Worm (Caenorhabditis elegans) whole organism, mixed stage, embryonic: ENCODE data around the gene atad-3.
A peak's percentile ranks its signal among the peaks of the same experiment; 100 is the strongest.

ENCODE experiments used
- bed-3 ChIP-seq: fragments of 200-800 bp; sonication (Bioruptor generic); optimal IDR thresholded peaks from 3 replicates; lab custom pipeline; 2018; ENCODE audit warnings: mild to moderate bottlenecking, missing genetic modification characterization, moderate library complexity, missing compliant biosample characterization
- blmp-1 ChIP-seq: fragments of 150-350 bp; optimal IDR thresholded peaks from 2 replicates; lab custom pipeline; 2014; ENCODE audit warnings: missing biosample characterization, missing genetic modification characterization
- ceh-39 ChIP-seq: fragments of 150-350 bp; optimal IDR thresholded peaks from 2 replicates; lab custom pipeline; 2014; ENCODE audit warnings: missing biosample characterization, missing genetic modification characterization
- ceh-43 ChIP-seq: fragments of 200-800 bp; sonication (Bioruptor generic); optimal IDR thresholded peaks from 2 replicates; lab custom pipeline; 2018; ENCODE audit warnings: mild to moderate bottlenecking, missing genetic modification characterization, moderate library complexity, missing compliant biosample characterization
- ceh-83 ChIP-seq: fragments of 200-800 bp; sonication (Bioruptor generic); optimal IDR thresholded peaks from 2 replicates; lab custom pipeline; 2018; ENCODE audit warnings: mild to moderate bottlenecking, missing genetic modification characterization, missing compliant biosample characterization
- ces-1 ChIP-seq: fragments of 150-350 bp; optimal IDR thresholded peaks from 2 replicates; lab custom pipeline; 2014; ENCODE audit warnings: missing biosample characterization, missing genetic modification reagents, missing genetic modification characterization
- cnd-1 ChIP-seq: fragments of 200-800 bp; sonication (Bioruptor generic); optimal IDR thresholded peaks from 2 replicates; lab custom pipeline; 2018; ENCODE audit warnings: mild to moderate bottlenecking, missing genetic modification characterization, missing compliant biosample characterization
- drap-1 ChIP-seq: fragments of 200-800 bp; sonication (Bioruptor generic); optimal IDR thresholded peaks from 3 replicates; lab custom pipeline; 2018; ENCODE audit warnings: mild to moderate bottlenecking, missing genetic modification characterization, missing compliant biosample characterization
- elt-1 ChIP-seq: sonication (generic microtip); optimal IDR thresholded peaks from 2 replicates; lab custom pipeline; 2017; ENCODE audit warnings: missing genetic modification characterization, mild to moderate bottlenecking, missing compliant biosample characterization, antibody characterized with exemption, moderate library complexity, borderline replicate concordance; ENCODE audit not compliant: insufficient read depth
- elt-3 ChIP-seq: fragments of 150-350 bp; optimal IDR thresholded peaks from 2 replicates; lab custom pipeline; 2014; ENCODE audit warnings: missing biosample characterization, missing genetic modification characterization
- flh-1 ChIP-seq: fragments of 200-800 bp; sonication (Bioruptor generic); optimal IDR thresholded peaks from 2 replicates; lab custom pipeline; 2018; ENCODE audit warnings: mild to moderate bottlenecking, missing genetic modification characterization, moderate library complexity, missing compliant biosample characterization
- ham-2 ChIP-seq: fragments of 200-800 bp; sonication (Bioruptor generic); optimal IDR thresholded peaks from 2 replicates; lab custom pipeline; 2018; ENCODE audit warnings: mild to moderate bottlenecking, missing genetic modification characterization, missing compliant biosample characterization
- hlh-1 ChIP-seq: fragments of 150-350 bp; optimal IDR thresholded peaks from 2 replicates; lab custom pipeline; 2014; ENCODE audit warnings: missing biosample characterization, missing genetic modification reagents, missing genetic modification characterization
- lin-13 ChIP-seq: fragments of 150-350 bp; optimal IDR thresholded peaks from 2 replicates; lab custom pipeline; 2014; ENCODE audit warnings: missing biosample characterization, missing genetic modification characterization
- lin-32 ChIP-seq: fragments of 200-800 bp; sonication (Bioruptor generic); optimal IDR thresholded peaks from 2 replicates; lab custom pipeline; 2018; ENCODE audit warnings: mild to moderate bottlenecking, missing genetic modification characterization, missing compliant biosample characterization
- lsy-2 ChIP-seq: fragments of 150-350 bp; optimal IDR thresholded peaks from 2 replicates; lab custom pipeline; 2014; ENCODE audit warnings: missing biosample characterization, missing genetic modification characterization
- mab-5 ChIP-seq: fragments of 150-350 bp; optimal IDR thresholded peaks from 2 replicates; lab custom pipeline; 2014; ENCODE audit warnings: missing biosample characterization, missing genetic modification characterization
- mep-1 ChIP-seq: fragments of 150-350 bp; optimal IDR thresholded peaks from 2 replicates; lab custom pipeline; 2017; ENCODE audit warnings: missing biosample characterization, missing genetic modification reagents, missing genetic modification characterization, inconsistent platforms
- mls-2 ChIP-seq: sonication (generic microtip); optimal IDR thresholded peaks from 2 replicates; lab custom pipeline; 2016; ENCODE audit warnings: mild to moderate bottlenecking, missing genetic modification characterization, moderate library complexity, missing compliant biosample characterization
- nhr-12 ChIP-seq: fragments of 150-350 bp; optimal IDR thresholded peaks from 2 replicates; lab custom pipeline; 2014; ENCODE audit warnings: missing biosample characterization, missing genetic modification characterization
- nhr-2 ChIP-seq: fragments of 150-350 bp; optimal IDR thresholded peaks from 2 replicates; lab custom pipeline; 2014; ENCODE audit warnings: missing biosample characterization, missing genetic modification characterization
- nhr-237 ChIP-seq: fragments of 150-350 bp; optimal IDR thresholded peaks from 2 replicates; lab custom pipeline; 2014; ENCODE audit warnings: missing biosample characterization, missing genetic modification characterization
- nhr-28 ChIP-seq: fragments of 150-350 bp; optimal IDR thresholded peaks from 2 replicates; lab custom pipeline; 2014; ENCODE audit warnings: missing biosample characterization, missing genetic modification characterization
- nhr-76 ChIP-seq: sonication (generic microtip); optimal IDR thresholded peaks from 2 replicates; lab custom pipeline; 2017; ENCODE audit warnings: missing biosample characterization, missing genetic modification characterization
- pha-4 ChIP-seq: fragments of 150-350 bp; optimal IDR thresholded peaks from 2 replicates; lab custom pipeline; 2018; ENCODE audit warnings: missing biosample characterization, missing genetic modification reagents, missing genetic modification characterization
- sem-2 ChIP-seq: fragments of 200-800 bp; sonication (Bioruptor generic); optimal IDR thresholded peaks from 2 replicates; lab custom pipeline; 2018; ENCODE audit warnings: mild to moderate bottlenecking, missing genetic modification characterization, missing compliant biosample characterization
- sptf-1 ChIP-seq: sonication (generic microtip); optimal IDR thresholded peaks from 2 replicates; lab custom pipeline; 2017; ENCODE audit warnings: mild to moderate bottlenecking, missing genetic modification characterization, moderate library complexity, missing compliant biosample characterization
- tbx-8 ChIP-seq: fragments of 200-800 bp; sonication (Bioruptor generic); optimal IDR thresholded peaks from 2 replicates; lab custom pipeline; 2018; ENCODE audit warnings: mild to moderate bottlenecking, missing genetic modification characterization, moderate library complexity, missing compliant biosample characterization
- unc-120 ChIP-seq: sonication (generic microtip); optimal IDR thresholded peaks from 2 replicates; lab custom pipeline; 2017; ENCODE audit warnings: missing genetic modification characterization, missing compliant biosample characterization; ENCODE audit not compliant: poor library complexity, severe bottlenecking
- unc-39 ChIP-seq: fragments of 150-350 bp; optimal IDR thresholded peaks from 2 replicates; lab custom pipeline; 2014; ENCODE audit warnings: missing biosample characterization, missing genetic modification characterization
- unc-62 ChIP-seq: fragments of 150-350 bp; optimal IDR thresholded peaks from 2 replicates; lab custom pipeline; 2014; ENCODE audit warnings: missing biosample characterization, missing genetic modification reagents, missing genetic modification characterization
- zip-8 ChIP-seq: fragments of 150-350 bp; optimal IDR thresholded peaks from 2 replicates; lab custom pipeline; 2014; ENCODE audit warnings: missing biosample characterization, missing genetic modification characterization
- ztf-11 ChIP-seq: fragments of 150-350 bp; optimal IDR thresholded peaks from 2 replicates; lab custom pipeline; 2014; ENCODE audit warnings: missing biosample characterization, missing genetic modification characterization

atad-3 gene

DNA sequence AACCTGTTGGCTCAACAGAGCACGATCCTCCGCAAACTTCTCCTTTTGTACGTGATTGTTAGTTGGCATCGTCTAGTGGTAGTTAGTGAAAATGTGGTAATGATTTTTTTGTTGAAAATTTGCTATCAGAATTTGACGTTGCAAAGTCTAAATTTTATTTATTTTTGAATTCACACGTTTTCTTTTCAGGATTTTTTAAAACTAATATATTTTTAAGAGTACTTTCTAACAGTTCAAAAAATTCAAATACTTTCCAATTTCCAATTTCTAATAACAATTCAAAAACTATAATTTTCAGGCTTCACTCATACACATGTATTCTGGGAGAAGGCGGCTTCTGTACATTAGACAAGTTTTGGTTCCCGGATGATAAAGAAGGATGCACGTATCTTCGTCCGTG, 14.4 kb upstream of the atad-3 start, which contains the start of gene ubxn-5:
Gene ubxn-5 (minus strand): TSS at position 101 of the 400 bp plus-strand sequence.
- no peak for TF ChIP-seq lin-32 (GFP tag; lab: Kevin White, UChicago)
- no peak for TF ChIP-seq pha-4
- TF ChIP-seq blmp-1 = no peak
- no peak for TF ChIP-seq unc-62 (GFP tag; lab: Kevin White, UChicago)
- no peak for TF ChIP-seq cnd-1 (tag; lab: Kevin White, UChicago)
- no peak for TF ChIP-seq ztf-11
- no peak for TF ChIP-seq ceh-43
- TF ChIP-seq sptf-1 = no peak
- TF ChIP-seq ceh-83 (GFP tag; lab: Kevin White, UChicago) = no peak
- TF ChIP-seq nhr-28 (tag; lab: Kevin White, UChicago) = no peak
- no peak for TF ChIP-seq nhr-237 (tag; lab: Kevin White, UChicago)
- no peak for TF ChIP-seq drap-1
- TF ChIP-seq nhr-12 = no peak
- no peak for TF ChIP-seq unc-39 (tag; lab: Kevin White, UChicago)

DNA sequence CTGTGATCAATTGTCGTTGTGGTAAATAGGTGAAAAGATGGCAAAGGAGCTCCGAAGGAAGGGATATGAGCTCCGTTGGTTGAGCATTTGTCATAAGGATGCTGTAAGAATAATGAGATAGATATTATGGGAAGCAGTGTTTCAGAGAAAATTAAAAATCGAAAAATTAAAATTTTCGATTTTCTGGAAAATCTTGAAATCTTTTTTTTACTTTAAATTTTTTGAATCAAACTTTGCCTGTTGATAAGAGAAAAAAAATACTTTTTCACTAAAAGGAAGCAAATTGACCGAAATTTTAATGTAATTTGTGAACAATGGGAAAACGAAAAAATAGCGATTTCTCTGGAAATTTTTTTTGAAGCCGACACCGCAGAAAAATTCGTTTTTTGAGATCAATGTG, 9.2 kb upstream of the atad-3 start, which contains the start of gene mec-15:
Gene mec-15 (minus strand): TSS at position 101 of the 400 bp plus-strand sequence.
- TF ChIP-seq elt-1 (tag; lab: Kevin White, UChicago) (no peak), zip-8 (tag; lab: Kevin White, UChicago) (no peak), ces-1 (GFP tag; lab: Kevin White, UChicago) (no peak), nhr-12 (no peak), unc-62 (GFP tag; lab: Kevin White, UChicago) (no peak), ceh-39 (tag; lab: Kevin White, UChicago) (no peak), elt-3 (tag; lab: Kevin White, UChicago) (no peak), drap-1 (no peak), lin-13 (tag; lab: Kevin White, UChicago) (no peak), sem-2 (GFP tag; lab: Kevin White, UChicago) (no peak), nhr-237 (tag; lab: Kevin White, UChicago) (no peak), tbx-8 (GFP tag; lab: Kevin White, UChicago) (no peak), hlh-1 (tag; lab: Kevin White, UChicago) (no peak), mep-1 (no peak), mab-5 (no peak), blmp-1 (no peak)

DNA sequence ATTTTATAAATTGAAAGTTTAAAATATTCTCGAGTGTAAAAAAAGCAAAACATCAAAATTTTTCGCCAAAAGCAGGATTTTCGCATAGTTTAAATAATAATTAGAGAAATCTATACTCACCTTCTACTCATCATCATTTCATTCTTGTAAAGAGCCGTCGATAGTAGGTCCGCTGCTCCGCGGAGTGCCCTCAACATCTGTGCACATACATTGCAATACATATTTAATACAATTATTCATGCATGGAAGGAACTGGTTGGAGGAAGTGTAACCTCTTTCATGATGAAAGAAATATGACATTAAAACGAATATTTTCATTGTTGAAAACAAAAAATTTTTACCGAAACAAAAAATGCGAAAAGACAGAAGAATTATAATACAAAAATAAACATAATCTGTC, 6.5 kb upstream of the atad-3 start, which contains the start of gene mrps-14:
Gene mrps-14 (minus strand): TSS at position 197 of the 400 bp plus-strand sequence.
- no peak for TF ChIP-seq cnd-1 (tag; lab: Kevin White, UChicago)
- TF ChIP-seq ces-1 (GFP tag; lab: Kevin White, UChicago) = peak; percentile 36
- no peak for TF ChIP-seq bed-3 (GFP tag; lab: Kevin White, UChicago)
- no peak for TF ChIP-seq ceh-39 (tag; lab: Kevin White, UChicago)
- no peak for TF ChIP-seq ztf-11
- TF ChIP-seq unc-62 (GFP tag; lab: Kevin White, UChicago) = no peak

DNA sequence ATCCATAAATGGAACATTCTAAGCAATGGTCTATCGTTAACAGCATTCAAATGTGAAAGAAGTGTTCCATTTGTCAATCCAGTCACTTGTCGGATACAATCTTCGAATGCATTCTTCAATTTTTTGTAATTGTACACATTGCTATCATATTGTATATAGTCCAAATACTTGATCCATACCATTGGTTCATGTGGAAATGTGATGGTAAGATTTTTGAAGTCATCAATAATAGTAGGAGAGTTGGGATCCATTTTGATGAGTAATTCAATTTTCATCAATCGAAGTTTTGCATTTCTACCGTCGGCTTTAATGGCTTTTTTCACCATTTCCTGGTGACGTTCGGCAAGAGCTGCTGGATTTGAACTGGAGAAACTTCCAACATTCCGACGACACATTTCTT, 3.2 kb upstream of the atad-3 start:
- TF ChIP-seq sem-2 (GFP tag; lab: Kevin White, UChicago) = no peak
- no peak for TF ChIP-seq nhr-28 (tag; lab: Kevin White, UChicago)
- no peak for TF ChIP-seq nhr-2 (tag; lab: Kevin White, UChicago)
- TF ChIP-seq mab-5 = no peak
- TF ChIP-seq nhr-76 (tag; lab: Kevin White, UChicago) = no peak
- no peak for TF ChIP-seq unc-120
- TF ChIP-seq unc-39 (tag; lab: Kevin White, UChicago) = no peak
- TF ChIP-seq lsy-2 (tag; lab: Kevin White, UChicago) = no peak
- no peak for TF ChIP-seq mep-1
- no peak for TF ChIP-seq lin-32 (GFP tag; lab: Kevin White, UChicago)
- TF ChIP-seq pha-4 = no peak
- TF ChIP-seq elt-1 (tag; lab: Kevin White, UChicago) = no peak
- TF ChIP-seq ceh-39 (tag; lab: Kevin White, UChicago) = no peak
- TF ChIP-seq mls-2 (tag; lab: Kevin White, UChicago) = no peak
- TF ChIP-seq ham-2 (GFP tag; lab: Kevin White, UChicago) = no peak
- TF ChIP-seq lin-13 (tag; lab: Kevin White, UChicago) = no peak
- TF ChIP-seq nhr-12 = no peak
- TF ChIP-seq drap-1 = no peak
- TF ChIP-seq, all 35 proteins: peak for 0

DNA sequence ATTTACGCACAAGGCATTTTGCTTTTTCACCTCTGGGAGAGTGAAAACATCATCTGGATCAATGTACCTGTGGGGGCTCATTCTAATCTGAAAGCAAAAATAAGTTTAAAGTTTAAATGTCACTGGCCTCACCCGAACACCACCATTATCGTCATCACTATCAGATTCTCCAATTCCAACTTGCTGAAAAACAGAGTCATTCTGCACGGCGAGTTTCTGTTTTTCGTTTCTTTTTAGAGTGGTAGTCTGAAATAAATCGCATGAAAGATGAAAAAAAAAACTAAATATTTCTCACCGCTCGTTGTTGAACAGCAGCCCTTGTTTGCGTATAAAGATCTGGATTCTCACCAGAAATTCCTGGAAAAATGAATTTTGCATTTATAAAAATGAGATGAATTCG, 1.6 kb upstream of the atad-3 start:
- TF ChIP-seq mep-1 (no peak), sem-2 (GFP tag; lab: Kevin White, UChicago) (no peak), sptf-1 (no peak), nhr-28 (tag; lab: Kevin White, UChicago) (no peak), mls-2 (tag; lab: Kevin White, UChicago) (no peak), elt-1 (tag; lab: Kevin White, UChicago) (no peak), lin-32 (GFP tag; lab: Kevin White, UChicago) (no peak), ceh-83 (GFP tag; lab: Kevin White, UChicago) (no peak), nhr-12 (no peak), flh-1 (GFP tag; lab: Kevin White, UChicago) (no peak), blmp-1 (no peak), mab-5 (no peak), ham-2 (GFP tag; lab: Kevin White, UChicago) (no peak), bed-3 (GFP tag; lab: Kevin White, UChicago) (no peak), unc-39 (tag; lab: Kevin White, UChicago) (no peak), elt-3 (tag; lab: Kevin White, UChicago) (no peak), ces-1 (GFP tag; lab: Kevin White, UChicago) (no peak), tbx-8 (GFP tag; lab: Kevin White, UChicago) (no peak)
